Worm (Caenorhabditis elegans): ENCODE results near the gene R02D5.24.

DNA sequence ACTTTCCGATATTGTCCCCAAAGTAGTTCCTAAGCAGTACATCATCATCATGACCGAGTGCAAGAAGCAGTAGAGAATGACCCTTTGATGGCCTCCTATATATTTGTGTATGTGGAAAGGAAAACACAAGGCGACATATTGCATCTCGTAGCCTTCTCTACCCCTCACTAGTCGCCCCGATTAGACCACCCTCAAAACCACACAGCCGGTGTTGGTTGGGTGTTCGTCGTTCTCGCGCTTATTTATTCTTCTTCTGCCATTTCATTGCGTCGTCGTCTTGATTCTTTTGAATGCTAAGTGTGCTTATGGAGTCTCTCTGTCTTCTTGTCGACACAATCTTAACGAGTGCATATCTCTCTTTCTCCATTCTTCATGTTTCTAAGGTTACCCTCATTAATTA lies 2.9 kb upstream of the R02D5.24 start:
- TF ChIP-seq cebp-1 (GFP tag; IDR thresholded peaks at IDR 0.05) (no peak), cebp-1 (tag; optimal IDR thresholded peaks at IDR 0.05) (no peak), snpc-4 (GFP tag; optimal IDR thresholded peaks at IDR 0.05) (no peak), snpc-4 (tag; optimal IDR thresholded peaks at IDR 0.05) (no peak), B0336.3 (GFP tag; IDR thresholded peaks at IDR 0.05) (no peak), unc-130 (GFP tag; optimal IDR thresholded peaks at IDR 0.05) (no peak), F52B5.7 (tag; optimal IDR thresholded peaks at IDR 0.05) (no peak), F39B2.1 (GFP tag; IDR thresholded peaks at IDR 0.05) (no peak), efl-1 (GFP tag; optimal IDR thresholded peaks at IDR 0.05) (no peak), ztf-18 (tag; optimal IDR thresholded peaks at IDR 0.05) (no peak), snpc-1.3 (tag; optimal IDR thresholded peaks at IDR 0.05; ENCODE audit: insufficient read depth) (no peak), unc-62 (GFP tag; optimal IDR thresholded peaks at IDR 0.05) (no peak), rec-8 (tag; optimal IDR thresholded peaks at IDR 0.05) (no peak), cebp-2 (GFP tag; IDR thresholded peaks at IDR 0.05) (no peak)
